Fruit fly (Drosophila melanogaster) whole organism, embryonic: Measurements from ENCODE around the gene hob.

Experiments used
- Ada2b ChIP-seq: fragments of 200-800 bp; sonication (Bioruptor generic); IDR thresholded peaks from 2 replicates; pipeline ENCODE4 v1.3.6; 2022; ENCODE audit warnings: missing biosample characterization, missing genetic modification characterization
- CG10274 ChIP-seq: fragments of 200-800 bp; sonication (Bioruptor generic); optimal IDR thresholded peaks from 3 replicates; lab custom pipeline; 2017; ENCODE audit warnings: missing biosample characterization, mild to moderate bottlenecking, missing genetic modification characterization
- CG10959 ChIP-seq: fragments of 200-800 bp; sonication (Bioruptor generic); IDR thresholded peaks from 2 replicates; pipeline ENCODE4 v1.3.6; 2022; ENCODE audit warnings: missing biosample characterization, missing genetic modification characterization
- CG11085 ChIP-seq: fragments of 200-800 bp; sonication (Bioruptor generic); IDR thresholded peaks from 2 replicates; pipeline ENCODE4 v1.3.6; 2022; ENCODE audit warnings: missing biosample characterization, missing genetic modification characterization
- CG11398 ChIP-seq: fragments of 200-800 bp; sonication (Bioruptor generic); optimal IDR thresholded peaks from 2 replicates; lab custom pipeline; 2016; ENCODE audit warnings: missing biosample characterization, missing genetic modification characterization
- CG12104 ChIP-seq: fragments of 200-800 bp; sonication (Bioruptor generic); optimal IDR thresholded peaks from 3 replicates; lab custom pipeline; 2016; ENCODE audit warnings: missing biosample characterization, missing genetic modification characterization
- CG12155 ChIP-seq: fragments of 200-800 bp; sonication (Bioruptor generic); optimal IDR thresholded peaks from 3 replicates; lab custom pipeline; 2016; ENCODE audit warnings: missing biosample characterization, missing genetic modification characterization
- CG12236 ChIP-seq: fragments of 200-800 bp; sonication (Bioruptor generic); optimal IDR thresholded peaks from 2 replicates; lab custom pipeline; 2016; ENCODE audit warnings: missing biosample characterization, missing genetic modification characterization
- CG13287 ChIP-seq: fragments of 200-800 bp; sonication (Bioruptor generic); IDR thresholded peaks from 2 replicates; pipeline ENCODE4 v1.3.6; 2022; ENCODE audit warnings: missing biosample characterization, missing genetic modification characterization; ENCODE audit not compliant: partially characterized antibody
- CG13296 ChIP-seq: fragments of 200-800 bp; sonication (Bioruptor generic); optimal IDR thresholded peaks from 3 replicates; lab custom pipeline; 2018; ENCODE audit warnings: missing biosample characterization, mild to moderate bottlenecking, missing genetic modification characterization
- CG14710 ChIP-seq: fragments of 200-800 bp; sonication (Bioruptor generic); optimal IDR thresholded peaks from 3 replicates; lab custom pipeline; 2019; ENCODE audit warnings: missing biosample characterization, mild to moderate bottlenecking, missing genetic modification characterization, moderate library complexity
- CG16779 ChIP-seq: fragments of 200-800 bp; sonication (Bioruptor generic); IDR thresholded peaks from 2 replicates; pipeline ENCODE4 v1.3.6; 2022; ENCODE audit warnings: missing biosample characterization, missing genetic modification characterization
- CG1832 ChIP-seq: fragments of 200-800 bp; sonication (Bioruptor generic); optimal IDR thresholded peaks from 2 replicates; lab custom pipeline; 2017; ENCODE audit warnings: missing biosample characterization, mild to moderate bottlenecking, missing genetic modification characterization, inconsistent platforms
- CG32772 ChIP-seq: fragments of 200-800 bp; sonication (Bioruptor generic); IDR thresholded peaks from 2 replicates; pipeline ENCODE4 v1.3.6; 2022; ENCODE audit warnings: missing biosample characterization, missing genetic modification characterization
- CG3407 ChIP-seq: fragments of 200-800 bp; sonication (Bioruptor generic); optimal IDR thresholded peaks from 2 replicates; lab custom pipeline; 2018; ENCODE audit warnings: missing biosample characterization, mild to moderate bottlenecking, missing genetic modification characterization
- CG34376 ChIP-seq: fragments of 200-800 bp; sonication (Bioruptor generic); optimal IDR thresholded peaks from 2 replicates; lab custom pipeline; 2018; ENCODE audit warnings: missing biosample characterization, mild to moderate bottlenecking, missing genetic modification characterization
- CG6175 ChIP-seq: fragments of 200-800 bp; sonication (Bioruptor generic); IDR thresholded peaks from 3 replicates; pipeline ENCODE4 v1.3.6; 2022; ENCODE audit warnings: missing biosample characterization, missing genetic modification characterization
- CG6683 ChIP-seq: fragments of 200-800 bp; sonication (Bioruptor generic); optimal IDR thresholded peaks from 2 replicates; lab custom pipeline; 2017; ENCODE audit warnings: missing biosample characterization, mild to moderate bottlenecking, missing genetic modification characterization, missing genetic modification reagents
- CG6813 ChIP-seq: fragments of 200-800 bp; sonication (Bioruptor generic); optimal IDR thresholded peaks from 2 replicates; lab custom pipeline; 2017; ENCODE audit warnings: missing biosample characterization, missing genetic modification characterization, mild to moderate bottlenecking, moderate library complexity, missing genetic modification reagents
- CG9817 ChIP-seq: fragments of 200-800 bp; sonication (Bioruptor generic); optimal IDR thresholded peaks from 2 replicates; lab custom pipeline; 2018; ENCODE audit warnings: missing biosample characterization, mild to moderate bottlenecking, missing genetic modification characterization, moderate library complexity
- CG9876 ChIP-seq: fragments of 200-800 bp; sonication (Bioruptor generic); optimal IDR thresholded peaks from 2 replicates; lab custom pipeline; 2016; ENCODE audit warnings: missing biosample characterization, missing genetic modification characterization
- D ChIP-seq, 2 experiments: fragments of 200-800 bp in 1 of 2; fragments of >200 bp in 1 of 2; sonication (Bioruptor generic) in 1 of 2; optimal IDR thresholded peaks; 2 replicates in 1 of 2; 3 replicates in 1 of 2; lab custom pipeline; 2017; ENCODE audit warnings: mild to moderate bottlenecking in 1 of 2, missing biosample characterization in 1 of 2, missing genetic modification characterization in 1 of 2, missing genetic modification reagents in 1 of 2
- Eip74EF ChIP-seq, 2 experiments: fragments of 200-800 bp in 1 of 2; fragments of >200 bp in 1 of 2; sonication (Bioruptor generic) in 1 of 2; optimal IDR thresholded peaks; 2 replicates each; lab custom pipeline; 2017 to 2019; ENCODE audit warnings: missing biosample characterization in 2 of 2, missing genetic modification characterization in 2 of 2, mild to moderate bottlenecking in 1 of 2, moderate library complexity in 1 of 2
- Hmr ChIP-seq: fragments of 200-800 bp; sonication (Bioruptor generic); optimal IDR thresholded peaks from 3 replicates; lab custom pipeline; 2017; ENCODE audit warnings: mild to moderate bottlenecking, missing biosample characterization, missing genetic modification reagents, missing genetic modification characterization
- MBD-R2 ChIP-seq: fragments of 200-800 bp; sonication (Bioruptor generic); IDR thresholded peaks from 2 replicates; pipeline ENCODE4 v1.3.6; 2022; ENCODE audit warnings: missing biosample characterization, missing genetic modification characterization
- Nf-YC ChIP-seq: fragments of 200-800 bp; optimal IDR thresholded peaks from 3 replicates; lab custom pipeline; 2019; ENCODE audit warnings: missing biosample characterization, mild to moderate bottlenecking, missing genetic modification characterization, moderate library complexity
- Scr ChIP-seq: fragments of 200-800 bp; sonication (Bioruptor generic); IDR thresholded peaks from 2 replicates; pipeline ENCODE4 v1.3.6; 2022; ENCODE audit warnings: missing biosample characterization, missing genetic modification characterization; ENCODE audit not compliant: partially characterized antibody
- Sox100B ChIP-seq: fragments of 200-800 bp; sonication (Bioruptor generic); optimal IDR thresholded peaks from 3 replicates; lab custom pipeline; 2018; ENCODE audit warnings: missing biosample characterization, mild to moderate bottlenecking, missing genetic modification characterization
- ab ChIP-seq: fragments of 200-800 bp; sonication (Bioruptor generic); optimal IDR thresholded peaks from 2 replicates; lab custom pipeline; 2016; ENCODE audit warnings: missing biosample characterization, missing genetic modification characterization
- abd-A ChIP-seq: fragments of 200-800 bp; sonication (Bioruptor generic); optimal IDR thresholded peaks from 3 replicates; lab custom pipeline; 2019; ENCODE audit warnings: missing biosample characterization, mild to moderate bottlenecking, missing genetic modification characterization, moderate library complexity
- ac ChIP-seq: fragments of 200-800 bp; sonication (Bioruptor generic); optimal IDR thresholded peaks from 3 replicates; lab custom pipeline; 2017; ENCODE audit warnings: missing biosample characterization, mild to moderate bottlenecking, missing genetic modification characterization
- aop ChIP-seq: fragments of 200-800 bp; sonication (Bioruptor generic); IDR thresholded peaks from 2 replicates; pipeline ENCODE4 v1.3.6; 2022; ENCODE audit warnings: missing biosample characterization, missing genetic modification characterization
- bigmax ChIP-seq: fragments of 200-800 bp; sonication (Bioruptor generic); optimal IDR thresholded peaks from 2 replicates; lab custom pipeline; 2018; ENCODE audit warnings: missing biosample characterization, mild to moderate bottlenecking, missing genetic modification characterization
- cad ChIP-seq: fragments of >200 bp; optimal IDR thresholded peaks from 2 replicates; lab custom pipeline; 2017; ENCODE audit warnings: missing biosample characterization, missing genetic modification characterization
- chinmo ChIP-seq: fragments of 200-800 bp; sonication (Bioruptor generic); IDR thresholded peaks from 4 replicates; pipeline ENCODE4 v1.3.6; 2022; ENCODE audit warnings: missing biosample characterization, missing genetic modification characterization; ENCODE audit not compliant: partially characterized antibody
- dimm ChIP-seq: fragments of 200-800 bp; sonication (Bioruptor generic); IDR thresholded peaks from 2 replicates; pipeline ENCODE4 v1.3.6; 2022; ENCODE audit warnings: missing biosample characterization, missing genetic modification characterization
- fd102C ChIP-seq: fragments of 200-800 bp; sonication (Bioruptor generic); optimal IDR thresholded peaks from 2 replicates; lab custom pipeline; 2018; ENCODE audit warnings: missing biosample characterization, mild to moderate bottlenecking, missing genetic modification characterization, moderate library complexity
- hth ChIP-seq: fragments of >200 bp; optimal IDR thresholded peaks from 2 replicates; lab custom pipeline; 2017; ENCODE audit warnings: inconsistent platforms
- jigr1 ChIP-seq: fragments of 200-800 bp; sonication (Bioruptor generic); IDR thresholded peaks from 3 replicates; pipeline ENCODE4 v1.3.6; 2022; ENCODE audit warnings: missing biosample characterization, missing genetic modification characterization
- jumu ChIP-seq: fragments of 200-800 bp; sonication (Bioruptor generic); optimal IDR thresholded peaks from 3 replicates; lab custom pipeline; 2016; ENCODE audit warnings: missing biosample characterization, missing genetic modification characterization
- klu ChIP-seq: fragments of 200-800 bp; sonication (Bioruptor generic); IDR thresholded peaks from 2 replicates; pipeline ENCODE4 v1.3.6; 2022; ENCODE audit warnings: missing biosample characterization, missing genetic modification characterization
- lbe ChIP-seq: fragments of 200-800 bp; sonication (Bioruptor generic); optimal IDR thresholded peaks from 2 replicates; lab custom pipeline; 2016; ENCODE audit warnings: missing biosample characterization, mild to moderate bottlenecking, missing genetic modification characterization
- mld ChIP-seq: fragments of 200-800 bp; sonication (Bioruptor generic); IDR thresholded peaks from 3 replicates; pipeline ENCODE4 v1.3.6; 2022; ENCODE audit warnings: missing biosample characterization, missing genetic modification characterization; ENCODE audit not compliant: partially characterized antibody
- pnt ChIP-seq: fragments of 200-800 bp; sonication (Bioruptor generic); optimal IDR thresholded peaks from 3 replicates; lab custom pipeline; 2016; ENCODE audit warnings: missing biosample characterization, missing genetic modification characterization
- ro ChIP-seq: fragments of 200-800 bp; sonication (Bioruptor generic); IDR thresholded peaks from 2 replicates; pipeline ENCODE4 v1.3.6; 2022; ENCODE audit warnings: missing biosample characterization, missing genetic modification characterization
- row ChIP-seq: fragments of 200-800 bp; sonication (Bioruptor generic); IDR thresholded peaks from 3 replicates; pipeline ENCODE4 v1.3.6; 2022; ENCODE audit warnings: missing biosample characterization, missing genetic modification characterization
- trem ChIP-seq: fragments of 200-800 bp; optimal IDR thresholded peaks from 3 replicates; lab custom pipeline; 2019; ENCODE audit warnings: missing biosample characterization, mild to moderate bottlenecking, missing genetic modification characterization, moderate library complexity
- twi ChIP-seq: fragments of 200-800 bp; optimal IDR thresholded peaks from 2 replicates; lab custom pipeline; 2019; ENCODE audit warnings: missing biosample characterization, mild to moderate bottlenecking, missing genetic modification characterization, moderate library complexity
- vfl ChIP-seq: fragments of 200-800 bp; sonication (Bioruptor generic); optimal IDR thresholded peaks from 2 replicates; lab custom pipeline; 2016; ENCODE audit warnings: missing biosample characterization, missing genetic modification characterization
- zfh1 ChIP-seq: fragments of 200-800 bp; sonication (Bioruptor generic); IDR thresholded peaks from 3 replicates; pipeline ENCODE4 v1.3.6; 2022; ENCODE audit warnings: missing biosample characterization, missing genetic modification characterization

The hob gene

DNA sequence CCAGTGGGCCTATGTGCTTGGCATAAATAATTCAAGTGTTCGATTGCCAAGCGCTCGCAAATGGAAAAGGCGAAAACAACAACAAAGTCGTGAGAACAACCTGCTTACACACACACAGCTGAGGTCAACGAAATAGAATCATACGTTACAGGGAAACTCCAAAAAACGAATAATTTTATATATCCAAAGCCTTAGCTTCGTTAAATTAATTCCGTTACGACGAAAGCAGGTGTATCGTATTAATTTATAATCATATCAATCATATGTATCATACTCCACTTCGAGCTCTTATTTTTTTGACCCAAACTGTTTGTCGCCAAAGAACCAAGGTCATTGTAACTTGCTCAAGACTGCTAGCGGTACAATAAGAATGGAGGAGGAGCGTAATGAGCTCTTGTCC is 39.2 kb downstream of the hob start:
- TF ChIP-seq CG16779 (GFP tag; lab: Robert Waterston, UW) (peak; percentile 90), fd102C (peak; percentile 25), CG14710 (tag; lab: Kevin White, UChicago) (peak; percentile 83), MBD-R2 (GFP tag; lab: Robert Waterston, UW) (peak; percentile 76), CG12236 (GFP tag; lab: Kevin White, UChicago) (peak; percentile 57), jumu (GFP tag; lab: Kevin White, UChicago) (peak; percentile 74), aop (GFP tag; lab: Robert Waterston, UW) (no peak), cad (no peak), CG34376 (GFP tag; lab: Kevin White, UChicago) (peak; percentile 59), vfl (GFP tag; lab: Kevin White, UChicago) (peak; percentile 80), mld (GFP tag; lab: Robert Waterston, UW) (no peak), ac (GFP tag; lab: Kevin White, UChicago) (peak; percentile 26), CG12104 (GFP tag; lab: Kevin White, UChicago) (peak; percentile 70), CG6175 (peak; percentile 78), hth (lab: Kevin White, UChicago) (no peak), lbe (GFP tag; lab: Kevin White, UChicago) (peak; percentile 88), twi (tag; lab: Kevin White, UChicago) (no peak), CG13296 (peak; percentile 91), bigmax (GFP tag; lab: Kevin White, UChicago) (peak; percentile 19), D (optimal IDR thresholded peaks at IDR 0.05; lab: Kevin White, UChicago) (no peak), D (GFP tag; optimal IDR thresholded peaks at IDR 0.05; lab: Kevin White, UChicago) (peak; percentile 82), CG32772 (peak; percentile 87), CG3407 (GFP tag; lab: Kevin White, UChicago) (peak; percentile 66), trem (tag; lab: Kevin White, UChicago) (peak; percentile 87), Eip74EF (GFP tag; optimal IDR thresholded peaks at IDR 0.05; lab: Kevin White, UChicago) (no peak), CG6813 (GFP tag; lab: Kevin White, UChicago) (peak; percentile 79), abd-A (tag; lab: Kevin White, UChicago) (no peak), CG10274 (peak; percentile 60), Ada2b (peak; percentile 94), zfh1 (GFP tag; lab: Robert Waterston, UW) (peak; percentile 89), CG11085 (peak; percentile 79), Hmr (peak; percentile 89), pnt (GFP tag; lab: Kevin White, UChicago) (peak; percentile 70), CG1832 (GFP tag; lab: Kevin White, UChicago) (no peak), jigr1 (peak; percentile 23; the same call in 1 of the 3 replicates), CG6683 (peak; percentile 79), CG9817 (tag; lab: Kevin White, UChicago) (peak; percentile 76), CG9876 (GFP tag; lab: Kevin White, UChicago) (no peak), Nf-YC (tag; lab: Kevin White, UChicago) (no peak), chinmo (GFP tag; lab: Robert Waterston, UW) (no peak), CG11398 (GFP tag; lab: Kevin White, UChicago) (peak; percentile 24), Scr (GFP tag; lab: Robert Waterston, UW) (no peak), ro (GFP tag; lab: Robert Waterston, UW) (peak; percentile 72; the same call in 1 of the 2 replicates), Sox100B (GFP tag; lab: Kevin White, UChicago) (no peak), CG10959 (peak; percentile 61), CG12155 (peak; percentile 76), CG13287 (GFP tag; lab: Robert Waterston, UW) (no peak), klu (peak; percentile 62), ab (GFP tag; lab: Kevin White, UChicago) (peak; percentile 46), row (GFP tag; lab: Robert Waterston, UW) (peak; percentile 95), dimm (peak; percentile 43; the same call in 1 of the 2 replicates)
